Fruit fly (Drosophila melanogaster) whole organism, embryonic: ENCODE measurements around the gene CG1233.

Source experiments
- Abd-B ChIP-seq: fragments of 200-800 bp; sonication (Bioruptor generic); optimal IDR thresholded peaks from 2 replicates; lab custom pipeline; 2018; ENCODE audit warnings: missing biosample characterization, mild to moderate bottlenecking, missing genetic modification characterization, moderate library complexity
- CG10147 ChIP-seq: fragments of 200-800 bp; sonication (Bioruptor generic); optimal IDR thresholded peaks from 2 replicates; lab custom pipeline; 2019; ENCODE audit warnings: missing biosample characterization, mild to moderate bottlenecking, missing genetic modification characterization, moderate library complexity
- CG10979 ChIP-seq: fragments of 200-800 bp; sonication (Bioruptor generic); optimal IDR thresholded peaks from 2 replicates; lab custom pipeline; 2018; ENCODE audit warnings: missing biosample characterization, mild to moderate bottlenecking, missing genetic modification characterization, moderate library complexity
- CG12155 ChIP-seq: fragments of 200-800 bp; sonication (Bioruptor generic); optimal IDR thresholded peaks from 3 replicates; lab custom pipeline; 2016; ENCODE audit warnings: missing biosample characterization, missing genetic modification characterization
- CG14860 ChIP-seq: fragments of 200-800 bp; sonication (Bioruptor generic); IDR thresholded peaks from 3 replicates; pipeline ENCODE4 v1.3.6; 2022; ENCODE audit warnings: missing biosample characterization, missing genetic modification characterization; ENCODE audit not compliant: partially characterized antibody
- CG14965 ChIP-seq: fragments of 200-800 bp; sonication (Bioruptor generic); optimal IDR thresholded peaks from 2 replicates; lab custom pipeline; 2016; ENCODE audit warnings: missing biosample characterization, missing genetic modification characterization, borderline replicate concordance
- CG1603 ChIP-seq: fragments of 200-800 bp; sonication (Bioruptor generic); optimal IDR thresholded peaks from 2 replicates; lab custom pipeline; 2019; ENCODE audit warnings: missing biosample characterization, mild to moderate bottlenecking, missing genetic modification characterization, moderate library complexity
- CG16815 ChIP-seq: fragments of 200-800 bp; sonication (Bioruptor generic); optimal IDR thresholded peaks from 3 replicates; lab custom pipeline; 2017; ENCODE audit warnings: missing biosample characterization, mild to moderate bottlenecking, missing genetic modification characterization
- CG17568 ChIP-seq: fragments of 200-800 bp; sonication (Bioruptor generic); optimal IDR thresholded peaks from 2 replicates; lab custom pipeline; 2018; ENCODE audit warnings: missing biosample characterization, mild to moderate bottlenecking, missing genetic modification characterization, moderate library complexity
- CG18599 ChIP-seq: fragments of 200-800 bp; sonication (Bioruptor generic); optimal IDR thresholded peaks from 3 replicates; lab custom pipeline; 2017; ENCODE audit warnings: missing biosample characterization, missing genetic modification characterization, mild to moderate bottlenecking, moderate library complexity, missing genetic modification reagents
- CG2116 ChIP-seq: fragments of 200-800 bp; sonication (Bioruptor generic); optimal IDR thresholded peaks from 3 replicates; lab custom pipeline; 2018; ENCODE audit warnings: missing biosample characterization, mild to moderate bottlenecking, missing genetic modification characterization
- CG2202 ChIP-seq: fragments of 200-800 bp; sonication (Bioruptor generic); optimal IDR thresholded peaks from 2 replicates; lab custom pipeline; 2018; ENCODE audit warnings: missing biosample characterization, mild to moderate bottlenecking, missing genetic modification characterization
- CG34224 ChIP-seq: fragments of 200-800 bp; sonication (Bioruptor generic); IDR thresholded peaks from 3 replicates; pipeline ENCODE4 v1.3.6; 2022; ENCODE audit warnings: missing biosample characterization, missing genetic modification characterization; ENCODE audit not compliant: partially characterized antibody
- CG42726 ChIP-seq: fragments of 200-800 bp; sonication (Bioruptor generic); IDR thresholded peaks from 2 replicates; pipeline ENCODE4 v1.3.6; 2022; ENCODE audit warnings: missing biosample characterization, missing genetic modification characterization; ENCODE audit not compliant: partially characterized antibody
- CG4404 ChIP-seq: fragments of 200-800 bp; sonication (Bioruptor generic); IDR thresholded peaks from 2 replicates; pipeline ENCODE4 v1.3.6; 2022; ENCODE audit warnings: missing biosample characterization, missing genetic modification characterization
- CG9437 ChIP-seq: fragments of 200-800 bp; sonication (Bioruptor generic); optimal IDR thresholded peaks from 2 replicates; lab custom pipeline; 2018; ENCODE audit warnings: missing biosample characterization, mild to moderate bottlenecking, missing genetic modification characterization
- CG9797 ChIP-seq: fragments of 200-800 bp; sonication (Bioruptor generic); optimal IDR thresholded peaks from 3 replicates; lab custom pipeline; 2018; ENCODE audit warnings: missing biosample characterization, mild to moderate bottlenecking, missing genetic modification characterization
- CG9932 ChIP-seq: fragments of 200-800 bp; sonication (Bioruptor generic); IDR thresholded peaks from 2 replicates; pipeline ENCODE4 v1.3.6; 2022; ENCODE audit warnings: missing biosample characterization, missing genetic modification characterization
- CrebB ChIP-seq: fragments of 200-800 bp; sonication (Bioruptor generic); optimal IDR thresholded peaks from 3 replicates; lab custom pipeline; 2018; ENCODE audit warnings: missing biosample characterization, mild to moderate bottlenecking, missing genetic modification characterization
- Dip2 ChIP-seq: fragments of 200-800 bp; sonication (Bioruptor generic); IDR thresholded peaks from 2 replicates; pipeline ENCODE4 v1.3.6; 2022; ENCODE audit warnings: missing biosample characterization, missing genetic modification characterization
- Dll ChIP-seq: fragments of 200-800 bp; sonication (Bioruptor generic); IDR thresholded peaks from 4 replicates; pipeline ENCODE4 v1.3.6; 2022; ENCODE audit warnings: missing biosample characterization, missing genetic modification characterization; ENCODE audit not compliant: partially characterized antibody
- Dref ChIP-seq: fragments of 200-800 bp; sonication (Bioruptor generic); IDR thresholded peaks from 2 replicates; pipeline ENCODE4 v1.3.6; 2022; ENCODE audit warnings: missing biosample characterization, missing genetic modification characterization
- E2f2 ChIP-seq: fragments of 200-800 bp; sonication (Bioruptor generic); IDR thresholded peaks from 2 replicates; pipeline ENCODE4 v1.3.6; 2022; ENCODE audit warnings: missing biosample characterization, missing genetic modification characterization
- Elba2 ChIP-seq: fragments of 200-800 bp; sonication (Bioruptor generic); optimal IDR thresholded peaks from 3 replicates; lab custom pipeline; 2016; ENCODE audit warnings: missing biosample characterization, missing genetic modification characterization
- GATAe ChIP-seq: fragments of 200-800 bp; sonication (Bioruptor generic); conservative IDR thresholded peaks from 2 replicates; pipeline ENCODE4 v1.3.6; 2022; ENCODE audit warnings: missing biosample characterization, missing genetic modification characterization
- H2.0 ChIP-seq: fragments of 200-800 bp; sonication (Bioruptor generic); IDR thresholded peaks from 2 replicates; pipeline ENCODE4 v1.3.6; 2022; ENCODE audit warnings: missing biosample characterization, missing genetic modification characterization
- HLH4C ChIP-seq: fragments of 200-800 bp; sonication (Bioruptor generic); IDR thresholded peaks from 3 replicates; pipeline ENCODE4 v1.3.6; 2022; ENCODE audit warnings: missing biosample characterization, missing genetic modification characterization; ENCODE audit not compliant: partially characterized antibody
- Max ChIP-seq: fragments of 200-800 bp; sonication (Bioruptor generic); optimal IDR thresholded peaks from 2 replicates; lab custom pipeline; 2016; ENCODE audit warnings: missing biosample characterization, mild to moderate bottlenecking, missing genetic modification characterization
- Mrtf ChIP-seq: fragments of 200-800 bp; sonication (Bioruptor generic); IDR thresholded peaks from 3 replicates; pipeline ENCODE4 v1.3.6; 2022; ENCODE audit warnings: missing biosample characterization, missing genetic modification characterization
- Oli ChIP-seq: fragments of 200-800 bp; sonication (Bioruptor generic); optimal IDR thresholded peaks from 2 replicates; lab custom pipeline; 2018; ENCODE audit warnings: missing biosample characterization, mild to moderate bottlenecking, missing genetic modification characterization, moderate library complexity
- Pdp1 ChIP-seq, 2 experiments: fragments of 200-800 bp; sonication (Bioruptor generic); optimal IDR thresholded peaks; 3 replicates each; lab custom pipeline; 2016; ENCODE audit warnings: missing biosample characterization in 2 of 2, missing genetic modification characterization in 2 of 2, mild to moderate bottlenecking in 1 of 2, moderate library complexity in 1 of 2
- Ptx1 ChIP-seq: fragments of 200-800 bp; sonication (Bioruptor generic); IDR thresholded peaks from 2 replicates; pipeline ENCODE4 v1.3.6; 2022; ENCODE audit warnings: missing biosample characterization, missing genetic modification characterization
- Sry-δ ChIP-seq: fragments of 200-800 bp; sonication (Bioruptor generic); optimal IDR thresholded peaks from 2 replicates; lab custom pipeline; 2016; ENCODE audit warnings: missing biosample characterization, missing genetic modification characterization
- Tbp ChIP-seq: fragments of >200 bp; optimal IDR thresholded peaks from 2 replicates; lab custom pipeline; 2018; ENCODE audit warnings: missing biosample characterization, missing genetic modification characterization
- Xbp1 ChIP-seq: fragments of 200-800 bp; sonication (Bioruptor generic); optimal IDR thresholded peaks from 3 replicates; lab custom pipeline; 2016; ENCODE audit warnings: missing biosample characterization, mild to moderate bottlenecking, missing genetic modification characterization
- YL-1 ChIP-seq: fragments of 200-800 bp; sonication (Bioruptor generic); optimal IDR thresholded peaks from 3 replicates; lab custom pipeline; 2017; ENCODE audit warnings: missing biosample characterization, mild to moderate bottlenecking, missing genetic modification characterization
- bbx ChIP-seq: fragments of 200-800 bp; sonication (Bioruptor generic); IDR thresholded peaks from 2 replicates; pipeline ENCODE4 v1.3.6; 2022; ENCODE audit warnings: missing biosample characterization, missing genetic modification characterization; ENCODE audit not compliant: partially characterized antibody
- dan ChIP-seq: fragments of 200-800 bp; sonication (Bioruptor generic); IDR thresholded peaks from 2 replicates; pipeline ENCODE4 v1.3.6; 2022; ENCODE audit warnings: missing biosample characterization, missing genetic modification characterization
- gro ChIP-seq: fragments of 200-800 bp; sonication (Bioruptor generic); optimal IDR thresholded peaks from 2 replicates; lab custom pipeline; 2016; ENCODE audit warnings: missing biosample characterization, missing genetic modification characterization
- kay ChIP-seq: fragments of 200-800 bp; sonication (Bioruptor generic); optimal IDR thresholded peaks from 2 replicates; lab custom pipeline; 2016; ENCODE audit warnings: missing biosample characterization, missing genetic modification characterization
- phol ChIP-seq: fragments of 200-800 bp; sonication (Bioruptor generic); optimal IDR thresholded peaks from 3 replicates; lab custom pipeline; 2018; ENCODE audit warnings: missing biosample characterization, mild to moderate bottlenecking, missing genetic modification characterization, moderate library complexity
- pros ChIP-seq: fragments of 200-800 bp; sonication (Bioruptor generic); optimal IDR thresholded peaks from 3 replicates; lab custom pipeline; 2019; ENCODE audit warnings: missing biosample characterization, mild to moderate bottlenecking, missing genetic modification characterization, moderate library complexity
- pum ChIP-seq: fragments of 200-800 bp; sonication (Bioruptor generic); optimal IDR thresholded peaks from 2 replicates; lab custom pipeline; 2016; ENCODE audit warnings: missing biosample characterization, missing genetic modification characterization
- repo ChIP-seq: fragments of 200-800 bp; sonication (Bioruptor generic); optimal IDR thresholded peaks from 2 replicates; lab custom pipeline; 2016; ENCODE audit warnings: missing biosample characterization, missing genetic modification characterization
- scrt ChIP-seq: fragments of 200-800 bp; sonication (Bioruptor generic); optimal IDR thresholded peaks from 2 replicates; lab custom pipeline; 2018; ENCODE audit warnings: missing biosample characterization, mild to moderate bottlenecking, missing genetic modification characterization, moderate library complexity
- shn ChIP-seq: fragments of 200-800 bp; sonication (Bioruptor generic); optimal IDR thresholded peaks from 3 replicates; lab custom pipeline; 2016; ENCODE audit warnings: missing biosample characterization, missing genetic modification characterization
- stwl ChIP-seq: fragments of 200-800 bp; sonication (Bioruptor generic); optimal IDR thresholded peaks from 3 replicates; lab custom pipeline; 2018; ENCODE audit warnings: missing biosample characterization, mild to moderate bottlenecking, missing genetic modification characterization, moderate library complexity
- tap ChIP-seq: fragments of 200-800 bp; optimal IDR thresholded peaks from 3 replicates; lab custom pipeline; 2019; ENCODE audit warnings: missing biosample characterization, mild to moderate bottlenecking, missing genetic modification characterization, moderate library complexity
- z ChIP-seq: fragments of 200-800 bp; sonication (Bioruptor generic); IDR thresholded peaks from 3 replicates; pipeline ENCODE4 v1.3.6; 2022; ENCODE audit warnings: missing biosample characterization, missing genetic modification characterization
- zen2 ChIP-seq: fragments of 200-800 bp; sonication (Bioruptor generic); IDR thresholded peaks from 3 replicates; pipeline ENCODE4 v1.3.6; 2022; ENCODE audit warnings: missing biosample characterization, missing genetic modification characterization; ENCODE audit not compliant: partially characterized antibody

Gene CG1233

DNA sequence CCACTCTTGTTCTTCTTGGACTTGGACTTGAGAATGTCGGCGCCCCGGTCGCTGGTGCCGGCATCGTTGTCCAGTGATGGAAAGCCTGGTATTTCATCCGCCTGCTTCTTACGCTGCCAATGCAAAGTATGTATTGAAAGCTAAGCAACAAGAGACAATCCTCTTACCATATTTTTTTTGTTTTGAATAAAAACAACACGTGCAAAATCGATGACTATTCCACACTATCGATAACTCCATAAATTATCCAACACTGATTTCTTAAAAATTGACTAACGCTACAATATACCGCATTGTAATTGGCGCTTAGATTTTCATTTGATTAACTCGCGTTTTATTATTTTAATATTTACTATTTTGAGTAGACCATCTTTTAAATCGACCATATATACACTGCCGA lies 36.8 kb upstream of the CG1233 start, which contains the start of gene CG32344 (continued):
- TF ChIP-seq shn (no peak), Dll (GFP tag; lab: Robert Waterston, UW) (peak; percentile 80), bbx (peak; percentile 58; the same call in 1 of the 2 replicates), Sry-δ (GFP tag; lab: Kevin White, UChicago) (peak; percentile 63), z (GFP tag; lab: Robert Waterston, UW) (no peak), CG2202 (tag; lab: Kevin White, UChicago) (no peak), H2.0 (GFP tag; lab: Robert Waterston, UW) (no peak), Max (GFP tag; lab: Kevin White, UChicago) (peak; percentile 93), gro (GFP tag; lab: Kevin White, UChicago) (peak; percentile 12), Xbp1 (GFP tag; lab: Kevin White, UChicago) (no peak), Dref (GFP tag; lab: Robert Waterston, UW) (peak; percentile 84), Mrtf (no peak), CG34224 (GFP tag; lab: Robert Waterston, UW) (peak; percentile 69), zen2 (GFP tag; lab: Robert Waterston, UW) (peak; percentile 65; the same call in 2 of the 3 replicates), CG4404 (GFP tag; lab: Robert Waterston, UW) (no peak), Abd-B (no peak), Elba2 (GFP tag; lab: Kevin White, UChicago) (no peak), stwl (tag; lab: Kevin White, UChicago) (peak; percentile 81), CG12155 (GFP tag; lab: Kevin White, UChicago) (no peak), Oli (tag; lab: Kevin White, UChicago) (no peak), CG14860 (GFP tag; lab: Robert Waterston, UW) (peak; percentile 59), tap (tag; lab: Kevin White, UChicago) (no peak), CG9797 (GFP tag; lab: Kevin White, UChicago) (peak; percentile 41), pum (GFP tag; lab: Kevin White, UChicago) (no peak), pros (GFP tag; lab: Kevin White, UChicago) (no peak), CG14965 (no peak), CG1603 (tag; lab: Kevin White, UChicago) (peak; percentile 41), CG10147 (GFP tag; lab: Kevin White, UChicago) (no peak), CG17568 (GFP tag; lab: Kevin White, UChicago) (no peak), YL-1 (peak; percentile 90), CG16815 (GFP tag; lab: Kevin White, UChicago) (no peak), GATAe (GFP tag; lab: Robert Waterston, UW) (no peak), CG42726 (GFP tag; lab: Robert Waterston, UW) (peak; percentile 36; the same call in 1 of the 2 replicates), CG2116 (GFP tag; lab: Kevin White, UChicago) (peak; percentile 51), scrt (GFP tag; lab: Kevin White, UChicago) (no peak), CrebB (no peak), dan (no peak), E2f2 (GFP tag; lab: Robert Waterston, UW) (peak; percentile 90), CG10979 (tag; lab: Kevin White, UChicago) (no peak), Dip2 (GFP tag; lab: Robert Waterston, UW) (no peak), Ptx1 (GFP tag; lab: Robert Waterston, UW) (no peak), Pdp1 (GFP tag; optimal IDR thresholded peaks at IDR 0.05; lab: Kevin White, UChicago) (peak in 1 of 2 experiments; percentile 8), HLH4C (peak; percentile 67), kay (GFP tag; lab: Kevin White, UChicago) (peak; percentile 50), repo (no peak), CG18599 (GFP tag; lab: Kevin White, UChicago) (no peak), CG9437 (GFP tag; lab: Kevin White, UChicago) (no peak), phol (peak; percentile 27), CG9932 (no peak), Tbp (GFP tag; lab: Kevin White, UChicago) (peak; percentile 26)
